Worm (Caenorhabditis elegans) whole organism, L2 larva: ENCODE data around the gene D1054.5.

ENCODE experiments used
- aly-2 ChIP-seq: fragments of 150-350 bp; optimal IDR thresholded peaks from 2 replicates; lab custom pipeline; 2014; ENCODE audit warnings: missing biosample characterization, missing genetic modification characterization
- ama-1 ChIP-seq: fragments of 150-350 bp; optimal IDR thresholded peaks from 2 replicates; lab custom pipeline; 2018; ENCODE audit warnings: inconsistent platforms
- ceh-82 ChIP-seq: fragments of 150-350 bp; optimal IDR thresholded peaks from 2 replicates; lab custom pipeline; 2014; ENCODE audit warnings: missing biosample characterization, missing genetic modification characterization
- egl-27 ChIP-seq: sonication (generic microtip); optimal IDR thresholded peaks from 3 replicates; lab custom pipeline; 2017; ENCODE audit warnings: missing biosample characterization, missing genetic modification reagents, missing genetic modification characterization
- elt-1 ChIP-seq: fragments of 150-350 bp; optimal IDR thresholded peaks from 2 replicates; lab custom pipeline; 2014; ENCODE audit warnings: missing biosample characterization, missing genetic modification characterization
- lin-11 ChIP-seq: fragments of 150-350 bp; sonication (generic microtip); optimal IDR thresholded peaks from 2 replicates; lab custom pipeline; 2014; ENCODE audit warnings: missing biosample characterization, missing genetic modification characterization, inconsistent platforms, mixed read lengths
- lin-39 ChIP-seq: fragments of 150-350 bp; optimal IDR thresholded peaks from 2 replicates; lab custom pipeline; 2014; ENCODE audit warnings: missing biosample characterization, missing genetic modification reagents, missing genetic modification characterization
- unc-62 ChIP-seq: fragments of 150-350 bp; optimal IDR thresholded peaks from 2 replicates; lab custom pipeline; 2014; ENCODE audit warnings: missing biosample characterization, missing genetic modification reagents, missing genetic modification characterization

ce11 chrV:10723583-10723982 is 52.8 kb downstream of the D1054.5 start:
- no peak for TF ChIP-seq ceh-82 (tag; lab: Kevin White, UChicago)
- no peak for TF ChIP-seq ama-1 (lab: Kevin White, UChicago)
- no peak for TF ChIP-seq lin-11
- no peak for TF ChIP-seq egl-27
- TF ChIP-seq lin-39 (tag; lab: Kevin White, UChicago): no peak
- no peak for TF ChIP-seq elt-1
- no peak for TF ChIP-seq aly-2
- TF ChIP-seq unc-62 (GFP tag; lab: Kevin White, UChicago): no peak
